Worm (Caenorhabditis elegans): ENCODE measurements around the gene cul-3.
A peak's percentile ranks its signal among the peaks of the same experiment; 100 is the strongest.

Gene cul-3

ce11 chrV:156044-156869 is 21.0 kb upstream of the cul-3 start, which contains the start of gene ttb-1:
TSS of gene ttb-1 (plus strand) at chrV:156819.
- TF ChIP-seq aha-1 (tag), result peak; percentile 76
- no peak for TF ChIP-seq lin-39 (tag; optimal IDR thresholded peaks at IDR 0.05)
- peak; percentile 89 for TF ChIP-seq mes-2 (tag; optimal IDR thresholded peaks at IDR 0.05; ENCODE audit: poor library complexity, severe bottlenecking)
- TF ChIP-seq rbr-2 (tag; optimal IDR thresholded peaks at IDR 0.05), result peak; percentile 4
- 0 out of 2 replicates have a peak, but pooled peaks have one; percentile 12 for TF ChIP-seq hmg-1.1 (GFP tag; IDR thresholded peaks at IDR 0.05)
- no peak for TF ChIP-seq nhr-42 (GFP tag; IDR thresholded peaks at IDR 0.05)
- TF ChIP-seq madf-5 (GFP tag; IDR thresholded peaks at IDR 0.05), result no peak
- no peak for TF ChIP-seq nhr-28 (tag; optimal IDR thresholded peaks at IDR 0.05)
- TF ChIP-seq dpl-1 (GFP tag; optimal IDR thresholded peaks at IDR 0.05), result peak; percentile 91
- no peak for TF ChIP-seq nhr-237 (tag; optimal IDR thresholded peaks at IDR 0.05)
- TF ChIP-seq madf-9 (GFP tag; conservative IDR thresholded peaks at IDR 0.05), result 0 out of 2 replicates have a peak, but pooled peaks have one; percentile 7
- TF ChIP-seq lin-1 (GFP tag; IDR thresholded peaks at IDR 0.05), result no peak
- peak; percentile 98 for TF ChIP-seq T20F7.1 (GFP tag; optimal IDR thresholded peaks at IDR 0.05)
- TF ChIP-seq zip-2 (tag; optimal IDR thresholded peaks at IDR 0.05), result no peak
- peak; percentile 27 for TF ChIP-seq unc-130 (GFP tag; optimal IDR thresholded peaks at IDR 0.05)
- TF ChIP-seq daf-16 (GFP tag; optimal IDR thresholded peaks at IDR 0.05), result no peak
- peak; percentile 2 for TF ChIP-seq daf-16 (tag; optimal IDR thresholded peaks at IDR 0.05)
- no peak for TF ChIP-seq lin-29 (GFP tag; IDR thresholded peaks at IDR 0.05)
- no peak for TF ChIP-seq hif-1 (tag; optimal IDR thresholded peaks at IDR 0.05)

- TF ChIP-seq ama-1 (optimal IDR thresholded peaks at IDR 0.05), result no peak
- no peak for TF ChIP-seq T20F7.1 (GFP tag; optimal IDR thresholded peaks at IDR 0.05)
- TF ChIP-seq duxl-1 (tag; optimal IDR thresholded peaks at IDR 0.05; ENCODE audit: poor library complexity), result no peak
- no peak for TF ChIP-seq zip-11 (GFP tag; IDR thresholded peaks at IDR 0.05)
- no peak for TF ChIP-seq unc-62 (GFP tag; optimal IDR thresholded peaks at IDR 0.05 in 1 of 2)
- TF ChIP-seq unc-62 (tag; optimal IDR thresholded peaks at IDR 0.05), result no peak
- TF ChIP-seq nhr-102 (tag; optimal IDR thresholded peaks at IDR 0.05), result no peak
- TF ChIP-seq lin-1 (GFP tag; IDR thresholded peaks at IDR 0.05), result no peak
- TF ChIP-seq dmd-8 (GFP tag; IDR thresholded peaks at IDR 0.05), result no peak
- no peak for TF ChIP-seq vab-7 (GFP tag; IDR thresholded peaks at IDR 0.05)
Observed at ce11 chrV:166687-167086, 10.5 kb upstream of the cul-3 start, which contains the start of gene Y108G3AL.2. TSS of gene Y108G3AL.2 (plus strand) at chrV:166987.

ce11 chrV:172110-172509 is 5.1 kb upstream of the cul-3 start, which contains the start of gene cfap-36:
TSS of gene cfap-36 (minus strand) at chrV:172210.
- TF ChIP-seq madf-5 (GFP tag; IDR thresholded peaks at IDR 0.05) (no peak), Y48G9A.11 (GFP tag; IDR thresholded peaks at IDR 0.05) (no peak), Y5F2A.4 (GFP tag; optimal IDR thresholded peaks at IDR 0.05) (no peak), ztf-11 (tag; optimal IDR thresholded peaks at IDR 0.05) (no peak), lim-7 (GFP tag; IDR thresholded peaks at IDR 0.05) (no peak), nhr-48 (tag; optimal IDR thresholded peaks at IDR 0.05) (no peak), zip-2 (tag; optimal IDR thresholded peaks at IDR 0.05) (no peak), F10B5.3 (tag; optimal IDR thresholded peaks at IDR 0.05) (no peak), hlh-11 (tag; optimal IDR thresholded peaks at IDR 0.05) (no peak), fkh-10 (GFP tag; optimal IDR thresholded peaks at IDR 0.05) (no peak), lin-29 (GFP tag; IDR thresholded peaks at IDR 0.05) (no peak), daf-12 (tag; optimal IDR thresholded peaks at IDR 0.05) (no peak), ces-1 (GFP tag; optimal IDR thresholded peaks at IDR 0.05) (no peak), jun-1 (tag; optimal IDR thresholded peaks at IDR 0.05) (no peak), ceh-20 (GFP tag; IDR thresholded peaks at IDR 0.05) (no peak)

Data from whole organism, L4 larva.